Fruit fly (Drosophila melanogaster) whole organism, prepupa: ENCODE results near the gene CG3168.

Source experiments
- Blimp-1 ChIP-seq: fragments of 200-800 bp; sonication (Bioruptor generic); optimal IDR thresholded peaks from 3 replicates; lab custom pipeline; 2017; ENCODE audit warnings: missing biosample characterization, missing genetic modification characterization, mild to moderate bottlenecking, moderate library complexity, missing genetic modification reagents
- CG10631 ChIP-seq: fragments of 200-800 bp; sonication (Bioruptor generic); optimal IDR thresholded peaks from 2 replicates; lab custom pipeline; 2016; ENCODE audit warnings: missing biosample characterization, missing genetic modification characterization
- CG10669 ChIP-seq: fragments of 200-800 bp; sonication (Bioruptor generic); optimal IDR thresholded peaks from 3 replicates; lab custom pipeline; 2018; ENCODE audit warnings: missing biosample characterization, mild to moderate bottlenecking, missing genetic modification characterization, moderate library complexity
- CG11294 ChIP-seq: fragments of 200-800 bp; sonication (Bioruptor generic); IDR thresholded peaks from 2 replicates; pipeline ENCODE4 v1.3.6; 2022; ENCODE audit warnings: missing biosample characterization, missing genetic modification characterization
- CG11902 ChIP-seq: fragments of 200-800 bp; sonication (Bioruptor generic); optimal IDR thresholded peaks from 3 replicates; lab custom pipeline; 2016; ENCODE audit warnings: missing biosample characterization, missing genetic modification characterization
- CG15336 ChIP-seq: fragments of 200-800 bp; sonication (Bioruptor generic); IDR thresholded peaks from 2 replicates; pipeline ENCODE4 v1.3.6; 2022; ENCODE audit warnings: missing biosample characterization, missing genetic modification characterization
- CG16779 ChIP-seq: fragments of 200-800 bp; sonication (Bioruptor generic); optimal IDR thresholded peaks from 3 replicates; lab custom pipeline; 2017; ENCODE audit warnings: missing biosample characterization, mild to moderate bottlenecking, missing genetic modification characterization
- CG3032 ChIP-seq: fragments of 200-800 bp; optimal IDR thresholded peaks from 2 replicates; lab custom pipeline; 2019; ENCODE audit warnings: missing biosample characterization, mild to moderate bottlenecking, missing genetic modification characterization, moderate library complexity
- CG32006 ChIP-seq: fragments of 200-800 bp; sonication (Bioruptor generic); optimal IDR thresholded peaks from 3 replicates; lab custom pipeline; 2017; ENCODE audit warnings: missing biosample characterization, mild to moderate bottlenecking, missing genetic modification characterization
- CG34406 ChIP-seq: fragments of 200-800 bp; sonication (Bioruptor generic); optimal IDR thresholded peaks from 3 replicates; lab custom pipeline; 2016; ENCODE audit warnings: missing biosample characterization, missing genetic modification characterization
- CG3919 ChIP-seq: fragments of 200-800 bp; sonication (Bioruptor generic); optimal IDR thresholded peaks from 3 replicates; lab custom pipeline; 2016; ENCODE audit warnings: missing biosample characterization, missing genetic modification characterization
- CG6163 ChIP-seq: fragments of 200-800 bp; sonication (Bioruptor generic); IDR thresholded peaks from 3 replicates; pipeline ENCODE4 v1.3.6; 2022; ENCODE audit warnings: missing biosample characterization, missing genetic modification characterization
- CG6276 ChIP-seq: fragments of 200-800 bp; sonication (Bioruptor generic); optimal IDR thresholded peaks from 2 replicates; lab custom pipeline; 2017; ENCODE audit warnings: missing biosample characterization, mild to moderate bottlenecking, missing genetic modification characterization
- CG6792 ChIP-seq: fragments of 200-800 bp; sonication (Bioruptor generic); optimal IDR thresholded peaks from 3 replicates; lab custom pipeline; 2016; ENCODE audit warnings: missing biosample characterization, missing genetic modification characterization
- CG6808 ChIP-seq: fragments of 200-800 bp; sonication (Bioruptor generic); optimal IDR thresholded peaks from 3 replicates; lab custom pipeline; 2017; ENCODE audit warnings: missing biosample characterization, missing genetic modification characterization, mild to moderate bottlenecking, moderate library complexity, missing genetic modification reagents
- CG7368 ChIP-seq: fragments of 200-800 bp; sonication (Bioruptor generic); optimal IDR thresholded peaks from 3 replicates; lab custom pipeline; 2016; ENCODE audit warnings: missing biosample characterization, missing genetic modification characterization
- CG8119 ChIP-seq: fragments of 200-800 bp; sonication (Bioruptor generic); IDR thresholded peaks from 3 replicates; pipeline ENCODE4 v1.3.6; 2022; ENCODE audit warnings: missing biosample characterization, missing genetic modification characterization
- CG8319 ChIP-seq: fragments of 200-800 bp; sonication (Bioruptor generic); optimal IDR thresholded peaks from 3 replicates; lab custom pipeline; 2016; ENCODE audit warnings: missing biosample characterization, missing genetic modification characterization
- CG8632 ChIP-seq: fragments of 200-800 bp; sonication (Bioruptor generic); optimal IDR thresholded peaks from 3 replicates; lab custom pipeline; 2016; ENCODE audit warnings: missing biosample characterization, missing genetic modification characterization
- Eip78C ChIP-seq: fragments of 200-800 bp; sonication (Bioruptor generic); peaks from one replicate; lab custom pipeline; 2016; ENCODE audit warnings: missing biosample characterization, missing genetic modification characterization
- Ets96B ChIP-seq: fragments of 200-800 bp; optimal IDR thresholded peaks from 2 replicates; lab custom pipeline; 2019; ENCODE audit warnings: missing biosample characterization, mild to moderate bottlenecking, missing genetic modification characterization, moderate library complexity
- Gug ChIP-seq: fragments of 200-800 bp; sonication (Bioruptor generic); IDR thresholded peaks from 2 replicates; pipeline ENCODE4 v1.3.6; 2022; ENCODE audit warnings: missing biosample characterization, missing genetic modification characterization
- Hr39 ChIP-seq: fragments of 200-800 bp; sonication (Bioruptor generic); optimal IDR thresholded peaks from 2 replicates; lab custom pipeline; 2016; ENCODE audit warnings: missing biosample characterization, missing genetic modification characterization
- Lpt ChIP-seq: fragments of 200-800 bp; sonication (Bioruptor generic); optimal IDR thresholded peaks from 3 replicates; lab custom pipeline; 2016; ENCODE audit warnings: missing biosample characterization, missing genetic modification characterization
- Met ChIP-seq: fragments of 200-800 bp; sonication (Bioruptor generic); optimal IDR thresholded peaks from 3 replicates; lab custom pipeline; 2016; ENCODE audit warnings: missing biosample characterization, missing genetic modification characterization
- OdsH ChIP-seq: fragments of 200-800 bp; sonication (Bioruptor generic); optimal IDR thresholded peaks from 3 replicates; lab custom pipeline; 2016; ENCODE audit warnings: missing biosample characterization, missing genetic modification characterization
- Smox ChIP-seq: fragments of 200-800 bp; sonication (Bioruptor generic); optimal IDR thresholded peaks from 3 replicates; lab custom pipeline; 2016; ENCODE audit warnings: missing biosample characterization, missing genetic modification characterization
- Sox15 ChIP-seq: fragments of 200-800 bp; sonication (Bioruptor generic); optimal IDR thresholded peaks from 3 replicates; lab custom pipeline; 2016; ENCODE audit warnings: missing biosample characterization, missing genetic modification characterization
- acj6 ChIP-seq: fragments of 200-800 bp; sonication (Bioruptor generic); optimal IDR thresholded peaks from 3 replicates; lab custom pipeline; 2016; ENCODE audit warnings: missing biosample characterization, missing genetic modification characterization
- cyc ChIP-seq: fragments of 200-800 bp; sonication (Bioruptor generic); optimal IDR thresholded peaks from 3 replicates; lab custom pipeline; 2016; ENCODE audit warnings: missing biosample characterization, missing genetic modification characterization
- dsx ChIP-seq: fragments of 200-800 bp; optimal IDR thresholded peaks from 3 replicates; lab custom pipeline; 2019; ENCODE audit warnings: missing biosample characterization, mild to moderate bottlenecking, missing genetic modification characterization, moderate library complexity; ENCODE audit not compliant: poor library complexity, severe bottlenecking
- fd85E ChIP-seq: fragments of 200-800 bp; sonication (Bioruptor generic); optimal IDR thresholded peaks from 3 replicates; lab custom pipeline; 2016; ENCODE audit warnings: missing biosample characterization, missing genetic modification characterization
- fkh ChIP-seq: fragments of 200-800 bp; sonication (Bioruptor generic); optimal IDR thresholded peaks from 3 replicates; lab custom pipeline; 2017; ENCODE audit warnings: missing biosample characterization, mild to moderate bottlenecking, missing genetic modification characterization, moderate library complexity
- net ChIP-seq: fragments of 200-800 bp; sonication (Bioruptor generic); optimal IDR thresholded peaks from 3 replicates; lab custom pipeline; 2016; ENCODE audit warnings: missing biosample characterization, missing genetic modification characterization
- salr ChIP-seq, 2 experiments: fragments of 200-800 bp; sonication (Bioruptor generic); optimal IDR thresholded peaks; 3 replicates each; lab custom pipeline; 2016 to 2018; ENCODE audit warnings: missing biosample characterization in 2 of 2, missing genetic modification characterization in 2 of 2, mild to moderate bottlenecking in 1 of 2
- spab ChIP-seq: fragments of 200-800 bp; sonication (Bioruptor generic); optimal IDR thresholded peaks from 2 replicates; lab custom pipeline; 2017; ENCODE audit warnings: missing biosample characterization, mild to moderate bottlenecking, missing genetic modification characterization, missing genetic modification reagents
- svp ChIP-seq: fragments of 200-800 bp; sonication (Bioruptor generic); peaks from one replicate; lab custom pipeline; 2016; ENCODE audit warnings: missing biosample characterization, missing genetic modification characterization
- topi ChIP-seq: fragments of 200-800 bp; sonication (Bioruptor generic); optimal IDR thresholded peaks from 3 replicates; lab custom pipeline; 2016; ENCODE audit warnings: missing biosample characterization, missing genetic modification characterization

The CG3168 gene

dm6 chrX:6728597-6729158 lies 11.1 kb downstream of the CG3168 start:
- TF ChIP-seq svp (peak; percentile 94), CG8319 (GFP tag; lab: Kevin White, UChicago) (no peak), Eip78C (peak; percentile 64)

- no peak for TF ChIP-seq dsx (GFP tag; lab: Kevin White, UChicago)
- no peak for TF ChIP-seq cyc
- TF ChIP-seq Lpt: no peak
- TF ChIP-seq CG3032 (tag; lab: Kevin White, UChicago): no peak
These were observed 12.9 kb downstream of the CG3168 start for dm6 chrX:6726758-6727490.

- TF ChIP-seq CG8632 (GFP tag; lab: Kevin White, UChicago): no peak
- TF ChIP-seq topi (GFP tag; lab: Kevin White, UChicago): no peak
- peak; percentile 35 for TF ChIP-seq CG32006 (GFP tag; lab: Kevin White, UChicago)
- TF ChIP-seq CG11294 (GFP tag; lab: Robert Waterston, UW): no peak
- TF ChIP-seq CG6808: no peak
- no peak for TF ChIP-seq CG10631 (GFP tag; lab: Kevin White, UChicago)
- peak; percentile 59 for TF ChIP-seq Eip78C
- TF ChIP-seq CG10669 (GFP tag; lab: Kevin White, UChicago): peak; percentile 7
- peak; percentile 92 for TF ChIP-seq svp
- TF ChIP-seq CG6163 (GFP tag; lab: Robert Waterston, UW): peak; percentile 39; the same call in 2 of the 3 replicates
- no peak for TF ChIP-seq Ets96B (tag; lab: Kevin White, UChicago)
- no peak for TF ChIP-seq Met (GFP tag; lab: Kevin White, UChicago)
- no peak for TF ChIP-seq CG6792 (GFP tag; lab: Kevin White, UChicago)
- TF ChIP-seq CG3919 (GFP tag; lab: Kevin White, UChicago): peak; percentile 29
- no peak for TF ChIP-seq CG6276
- TF ChIP-seq CG7368: no peak
These were observed 14.8 kb downstream of the CG3168 start for dm6 chrX:6724904-6725505.

- no peak for TF ChIP-seq CG8119
- TF ChIP-seq CG6792 (GFP tag; lab: Kevin White, UChicago): no peak
- no peak for TF ChIP-seq CG8319 (GFP tag; lab: Kevin White, UChicago)
- peak; percentile 68 for TF ChIP-seq svp
- no peak for TF ChIP-seq CG34406 (GFP tag; lab: Kevin White, UChicago)
- TF ChIP-seq CG3032 (tag; lab: Kevin White, UChicago): no peak
- TF ChIP-seq Hr39: no peak
These were observed 16.2 kb downstream of the CG3168 start for dm6 chrX:6723622-6724021.

- no peak for TF ChIP-seq OdsH (GFP tag; lab: Kevin White, UChicago)
- TF ChIP-seq fkh (GFP tag; lab: Kevin White, UChicago): peak; percentile 74
- peak; percentile 12 for TF ChIP-seq Eip78C
These were observed 19.8 kb downstream of the CG3168 start for dm6 chrX:6719968-6720367.

dm6 chrX:6719259-6719658 lies 20.5 kb downstream of the CG3168 start:
- TF ChIP-seq OdsH (GFP tag; lab: Kevin White, UChicago): no peak
- TF ChIP-seq CG6163 (GFP tag; lab: Robert Waterston, UW): 0 out of 3 replicates have a peak, but pooled peaks have one; percentile 45
- peak; percentile 9 for TF ChIP-seq Met (GFP tag; lab: Kevin White, UChicago)
- TF ChIP-seq Hr39: no peak
- no peak for TF ChIP-seq CG34406 (GFP tag; lab: Kevin White, UChicago)
- TF ChIP-seq Eip78C: peak; percentile 66
- no peak for TF ChIP-seq fd85E
- TF ChIP-seq spab: no peak
- no peak for TF ChIP-seq Ets96B (tag; lab: Kevin White, UChicago)
- TF ChIP-seq acj6 (GFP tag; lab: Kevin White, UChicago): no peak
- TF ChIP-seq CG16779 (tag; lab: Kevin White, UChicago): no peak
- TF ChIP-seq Lpt: no peak
- peak; percentile 59 for TF ChIP-seq svp
- no peak for TF ChIP-seq Blimp-1 (GFP tag; lab: Kevin White, UChicago)
- TF ChIP-seq salr (GFP tag; optimal IDR thresholded peaks at IDR 0.05; lab: Kevin White, UChicago): no peak
- TF ChIP-seq Sox15 (GFP tag; lab: Kevin White, UChicago): no peak
- TF ChIP-seq Gug (GFP tag; lab: Robert Waterston, UW): no peak
- no peak for TF ChIP-seq cyc
- no peak for TF ChIP-seq CG3032 (tag; lab: Kevin White, UChicago)
- no peak for TF ChIP-seq Smox (GFP tag; lab: Kevin White, UChicago)
- TF ChIP-seq CG15336 (GFP tag; lab: Robert Waterston, UW): peak; percentile 48
- peak; percentile 48; the same call in 2 of the 3 replicates for TF ChIP-seq CG8119
- no peak for TF ChIP-seq CG11902 (GFP tag; lab: Kevin White, UChicago)
- TF ChIP-seq net (GFP tag; lab: Kevin White, UChicago): no peak
- peak; percentile 6 for TF ChIP-seq CG10669 (GFP tag; lab: Kevin White, UChicago)
